Worm (Caenorhabditis elegans) whole organism, young adult: ENCODE data around the gene F54E7.9.

Source experiments
- B0261.1 ChIP-seq: sonication (generic microtip); optimal IDR thresholded peaks from 2 replicates; lab custom pipeline; 2016; ENCODE audit warnings: mild to moderate bottlenecking, missing genetic modification characterization, moderate library complexity, missing compliant biosample characterization
- F10E7.11 ChIP-seq: sonication (generic microtip); optimal IDR thresholded peaks from 2 replicates; lab custom pipeline; 2017; ENCODE audit warnings: mild to moderate bottlenecking, missing genetic modification characterization, moderate library complexity, missing compliant biosample characterization
- F22D6.2 ChIP-seq: sonication (generic microtip); optimal IDR thresholded peaks from 2 replicates; lab custom pipeline; 2016; ENCODE audit warnings: mild to moderate bottlenecking, missing genetic modification characterization, missing compliant biosample characterization
- F23B12.7 ChIP-seq: sonication (generic microtip); optimal IDR thresholded peaks from 2 replicates; lab custom pipeline; 2017; ENCODE audit warnings: missing genetic modification characterization, mild to moderate bottlenecking, missing compliant biosample characterization, antibody characterized with exemption, moderate library complexity; ENCODE audit not compliant: insufficient read depth
- F37B4.10 ChIP-seq: fragments of 200-800 bp; sonication (Bioruptor generic); IDR thresholded peaks from 2 replicates; pipeline ENCODE4 v1.3.6; 2022; ENCODE audit warnings: missing genetic modification characterization, missing compliant biosample characterization
- T07F8.4 ChIP-seq: sonication (generic microtip); optimal IDR thresholded peaks from 2 replicates; lab custom pipeline; 2016; ENCODE audit warnings: mild to moderate bottlenecking, missing genetic modification characterization, moderate library complexity, missing compliant biosample characterization
- Y67H2A.10 ChIP-seq: fragments of 200-800 bp; sonication (Bioruptor generic); conservative IDR thresholded peaks from 2 replicates; pipeline ENCODE4 v1.3.6; 2022; ENCODE audit warnings: missing genetic modification reagents, missing genetic modification characterization, missing compliant biosample characterization
- Y95B8A.8 ChIP-seq: fragments of 200-800 bp; sonication (Bioruptor generic); IDR thresholded peaks from 2 replicates; pipeline ENCODE4 v1.3.6; 2022; ENCODE audit warnings: missing genetic modification reagents, missing genetic modification characterization, missing compliant biosample characterization
- ZK185.1 ChIP-seq: sonication (generic microtip); optimal IDR thresholded peaks from 2 replicates; lab custom pipeline; 2016; ENCODE audit warnings: mild to moderate bottlenecking, missing genetic modification characterization, missing compliant biosample characterization; ENCODE audit not compliant: poor library complexity, severe bottlenecking
- akir-1 ChIP-seq: fragments of 200-800 bp; sonication (Bioruptor generic); optimal IDR thresholded peaks from 2 replicates; lab custom pipeline; 2018; ENCODE audit warnings: mild to moderate bottlenecking, missing genetic modification characterization, moderate library complexity, missing compliant biosample characterization
- ama-1 ChIP-seq, 3 experiments: fragments of 150-350 bp in 1 of 3; sonication (generic microtip) in 2 of 3; optimal IDR thresholded peaks; 2 replicates each; lab custom pipeline; 2014 to 2018; ENCODE audit warnings: missing biosample characterization in 2 of 3, missing genetic modification characterization in 2 of 3, missing genetic modification reagents in 2 of 3
- attf-5 ChIP-seq: fragments of 200-800 bp; sonication (Bioruptor generic); optimal IDR thresholded peaks from 2 replicates; lab custom pipeline; 2018; ENCODE audit warnings: mild to moderate bottlenecking, missing genetic modification characterization, missing compliant biosample characterization
- ccch-3 ChIP-seq: fragments of 200-800 bp; sonication (Bioruptor generic); optimal IDR thresholded peaks from 2 replicates; lab custom pipeline; 2018; ENCODE audit warnings: mild to moderate bottlenecking, missing genetic modification characterization, missing compliant biosample characterization
- ceh-79 ChIP-seq: sonication (generic microtip); optimal IDR thresholded peaks from 2 replicates; lab custom pipeline; 2017; ENCODE audit warnings: mild to moderate bottlenecking, missing genetic modification characterization, missing compliant biosample characterization
- ceh-91 ChIP-seq: fragments of 200-800 bp; sonication (Bioruptor generic); IDR thresholded peaks from 2 replicates; pipeline ENCODE4 v1.3.6; 2022; ENCODE audit warnings: missing genetic modification reagents, missing genetic modification characterization, missing compliant biosample characterization
- efl-1 ChIP-seq: fragments of 150-350 bp; optimal IDR thresholded peaks from 2 replicates; lab custom pipeline; 2014; ENCODE audit warnings: missing biosample characterization, missing genetic modification reagents, missing genetic modification characterization
- egrh-3 ChIP-seq: fragments of 200-800 bp; sonication (Bioruptor generic); IDR thresholded peaks from 2 replicates; pipeline ENCODE4 v1.3.6; 2022; ENCODE audit warnings: missing genetic modification reagents, missing genetic modification characterization, missing compliant biosample characterization
- ets-4 ChIP-seq: fragments of 200-800 bp; sonication (Bioruptor generic); optimal IDR thresholded peaks from 2 replicates; lab custom pipeline; 2018; ENCODE audit warnings: mild to moderate bottlenecking, missing genetic modification characterization, missing compliant biosample characterization
- fkh-3 ChIP-seq: sonication (generic microtip); optimal IDR thresholded peaks from 2 replicates; lab custom pipeline; 2016; ENCODE audit warnings: mild to moderate bottlenecking, missing genetic modification characterization, missing compliant biosample characterization
- hlh-26 ChIP-seq: fragments of 200-800 bp; sonication (Bioruptor generic); conservative IDR thresholded peaks from 2 replicates; pipeline ENCODE4 v1.3.6; 2022; ENCODE audit warnings: missing genetic modification reagents, missing genetic modification characterization, missing compliant biosample characterization
- hmg-20 ChIP-seq: fragments of 200-800 bp; sonication (Bioruptor generic); IDR thresholded peaks from 2 replicates; pipeline ENCODE4 v1.3.6; 2022; ENCODE audit warnings: missing genetic modification reagents, missing genetic modification characterization, missing compliant biosample characterization
- hrde-1 ChIP-seq: sonication (generic microtip); optimal IDR thresholded peaks from 2 replicates; lab custom pipeline; 2016; ENCODE audit warnings: missing genetic modification characterization, mild to moderate bottlenecking, missing compliant biosample characterization, moderate library complexity, missing genotype, missing genetic modification reagents, borderline replicate concordance
- let-526 ChIP-seq: fragments of 200-800 bp; sonication (Bioruptor generic); IDR thresholded peaks from 2 replicates; pipeline ENCODE4 v1.3.6; 2022; ENCODE audit warnings: missing genetic modification reagents, missing genetic modification characterization, missing compliant biosample characterization
- lin-26 ChIP-seq: fragments of 200-800 bp; sonication (Bioruptor generic); IDR thresholded peaks from 2 replicates; pipeline ENCODE4 v1.3.6; 2022; ENCODE audit warnings: missing genetic modification reagents, missing genetic modification characterization, missing compliant biosample characterization
- lin-35 ChIP-seq, 3 experiments: fragments of 150-350 bp in 2 of 3; sonication (generic microtip) in 1 of 3; optimal IDR thresholded peaks; 2 replicates each; lab custom pipeline; 2014 to 2018; ENCODE audit warnings: missing biosample characterization in 3 of 3, missing genetic modification characterization in 3 of 3, missing genetic modification reagents in 3 of 3
- lin-40 ChIP-seq: sonication (generic microtip); optimal IDR thresholded peaks from 2 replicates; lab custom pipeline; 2016; ENCODE audit warnings: missing genetic modification characterization, mild to moderate bottlenecking, missing compliant biosample characterization, missing genotype, missing genetic modification reagents
- lin-54 ChIP-seq: fragments of 200-800 bp; sonication (Bioruptor generic); optimal IDR thresholded peaks from 2 replicates; lab custom pipeline; 2018; ENCODE audit warnings: mild to moderate bottlenecking, missing genetic modification characterization, missing compliant biosample characterization
- madf-8 ChIP-seq: fragments of 200-800 bp; sonication (Bioruptor generic); conservative IDR thresholded peaks from 2 replicates; pipeline ENCODE4 v1.3.6; 2022; ENCODE audit warnings: missing genetic modification reagents, missing genetic modification characterization, missing compliant biosample characterization
- mcd-1 ChIP-seq: fragments of 200-800 bp; sonication (Bioruptor generic); IDR thresholded peaks from 2 replicates; pipeline ENCODE4 v1.3.6; 2022; ENCODE audit warnings: missing genetic modification reagents, missing genetic modification characterization, missing compliant biosample characterization
- mxl-1 ChIP-seq: sonication (generic microtip); optimal IDR thresholded peaks from 2 replicates; lab custom pipeline; 2016; ENCODE audit warnings: missing genetic modification characterization, missing compliant biosample characterization
- nfya-2 ChIP-seq: fragments of 200-800 bp; sonication (Bioruptor generic); IDR thresholded peaks from 2 replicates; pipeline ENCODE4 v1.3.6; 2022; ENCODE audit warnings: missing genetic modification reagents, missing genetic modification characterization, missing compliant biosample characterization
- nhr-179 ChIP-seq: sonication (generic microtip); optimal IDR thresholded peaks from 2 replicates; lab custom pipeline; 2016; ENCODE audit warnings: mild to moderate bottlenecking, missing genetic modification characterization, missing compliant biosample characterization
- nhr-80 ChIP-seq: sonication (generic microtip); optimal IDR thresholded peaks from 2 replicates; lab custom pipeline; 2016; ENCODE audit warnings: missing genetic modification characterization, missing compliant biosample characterization
- nhr-90 ChIP-seq: sonication (generic microtip); optimal IDR thresholded peaks from 2 replicates; lab custom pipeline; 2016; ENCODE audit warnings: missing genotype, mild to moderate bottlenecking, missing genetic modification characterization, missing compliant biosample characterization
- rcor-1 ChIP-seq: fragments of 200-800 bp; sonication (Bioruptor generic); IDR thresholded peaks from 2 replicates; pipeline ENCODE4 v1.3.6; 2022; ENCODE audit warnings: missing genetic modification reagents, missing genetic modification characterization, missing compliant biosample characterization
- snpc-1.1 ChIP-seq: sonication (generic microtip); optimal IDR thresholded peaks from 2 replicates; lab custom pipeline; 2017; ENCODE audit warnings: missing genetic modification characterization, mild to moderate bottlenecking, missing compliant biosample characterization, antibody characterized with exemption, moderate library complexity, missing genotype, missing genetic modification reagents; ENCODE audit not compliant: insufficient read depth
- snpc-1.3 ChIP-seq: sonication (generic microtip); optimal IDR thresholded peaks from 2 replicates; lab custom pipeline; 2017; ENCODE audit warnings: missing genetic modification characterization, mild to moderate bottlenecking, missing compliant biosample characterization, antibody characterized with exemption, moderate library complexity, missing genotype, missing genetic modification reagents; ENCODE audit not compliant: insufficient read depth
- tbp1 ChIP-seq: fragments of 200-800 bp; sonication (Bioruptor generic); optimal IDR thresholded peaks from 2 replicates; lab custom pipeline; 2018; ENCODE audit warnings: mild to moderate bottlenecking, missing genetic modification characterization, missing compliant biosample characterization
- tbx-9 ChIP-seq: sonication (generic microtip); optimal IDR thresholded peaks from 2 replicates; lab custom pipeline; 2016; ENCODE audit warnings: borderline replicate concordance, missing genetic modification characterization, inconsistent platforms, missing compliant biosample characterization
- tlf-1 ChIP-seq: fragments of 200-800 bp; sonication (Bioruptor generic); optimal IDR thresholded peaks from 2 replicates; lab custom pipeline; 2018; ENCODE audit warnings: mild to moderate bottlenecking, missing genetic modification characterization, missing compliant biosample characterization
- xnd-1 ChIP-seq: sonication (generic microtip); optimal IDR thresholded peaks from 2 replicates; lab custom pipeline; 2016; ENCODE audit warnings: missing genotype, missing genetic modification reagents, missing genetic modification characterization, missing compliant biosample characterization
- zfh-2 ChIP-seq: fragments of 200-800 bp; sonication (Bioruptor generic); conservative IDR thresholded peaks from 2 replicates; pipeline ENCODE4 v1.3.6; 2022; ENCODE audit warnings: missing genetic modification reagents, missing genetic modification characterization, missing compliant biosample characterization
- zim-3 ChIP-seq: sonication (generic microtip); optimal IDR thresholded peaks from 2 replicates; lab custom pipeline; 2017; ENCODE audit warnings: mild to moderate bottlenecking, missing genetic modification characterization, moderate library complexity, missing compliant biosample characterization
- ztf-18 ChIP-seq: sonication (generic microtip); optimal IDR thresholded peaks from 2 replicates; lab custom pipeline; 2016; ENCODE audit warnings: missing genotype, mild to moderate bottlenecking, missing genetic modification characterization, missing compliant biosample characterization
- ztf-22 ChIP-seq: fragments of 200-800 bp; sonication (Bioruptor generic); optimal IDR thresholded peaks from 2 replicates; lab custom pipeline; 2018; ENCODE audit warnings: mild to moderate bottlenecking, missing genetic modification characterization, moderate library complexity, missing compliant biosample characterization
- ztf-25 ChIP-seq: fragments of 200-800 bp; sonication (Bioruptor generic); IDR thresholded peaks from 2 replicates; pipeline ENCODE4 v1.3.6; 2022; ENCODE audit warnings: missing genetic modification reagents, missing genetic modification characterization, missing compliant biosample characterization
- ztf-26 ChIP-seq: sonication (generic microtip); optimal IDR thresholded peaks from 2 replicates; lab custom pipeline; 2017; ENCODE audit warnings: missing genetic modification characterization, missing compliant biosample characterization
- ztf-3 ChIP-seq: fragments of 200-800 bp; sonication (Bioruptor generic); optimal IDR thresholded peaks from 2 replicates; lab custom pipeline; 2018; ENCODE audit warnings: mild to moderate bottlenecking, missing genetic modification characterization, missing compliant biosample characterization

Gene F54E7.9

ce11 chrIII:5678935-5679334 is 1.2 kb upstream of the F54E7.9 start, which contains the start of the genes ska-3 and rps-12 (continued):
- TF ChIP-seq tlf-1 (GFP tag; lab: Kevin White, UChicago) (peak; percentile 96), ceh-79 (tag; lab: Kevin White, UChicago) (no peak), lin-35 (GFP tag; optimal IDR thresholded peaks at IDR 0.05; lab: Kevin White, UChicago) (peak; percentile 48 to 99 (median 88)), Y95B8A.8 (GFP tag; lab: Robert Waterston, UW) (peak; percentile 83), Y67H2A.10 (GFP tag; lab: Robert Waterston, UW) (peak; percentile 82), nhr-80 (tag; lab: Kevin White, UChicago) (peak; percentile 83), ztf-3 (GFP tag; lab: Kevin White, UChicago) (peak; percentile 22), rcor-1 (GFP tag; lab: Robert Waterston, UW) (peak; percentile 96), F23B12.7 (tag; lab: Kevin White, UChicago) (peak; percentile 98), F10E7.11 (tag; lab: Kevin White, UChicago) (no peak), attf-5 (GFP tag; lab: Kevin White, UChicago) (peak; percentile 99), egrh-3 (peak; percentile 42; the same call in 1 of the 2 replicates), ama-1 (optimal IDR thresholded peaks at IDR 0.05; lab: Kevin White, UChicago) (peak; percentile 7), ama-1 (GFP tag; optimal IDR thresholded peaks at IDR 0.05; lab: Kevin White, UChicago) (no peak), lin-40 (tag; lab: Kevin White, UChicago) (peak; percentile 97), hrde-1 (tag; lab: Kevin White, UChicago) (peak; percentile 57), efl-1 (GFP tag; lab: Kevin White, UChicago) (peak; percentile 93), ztf-18 (tag; lab: Kevin White, UChicago) (peak; percentile 79), ZK185.1 (peak; percentile 97), hmg-20 (GFP tag; lab: Robert Waterston, UW) (peak; percentile 82), tbx-9 (tag; lab: Kevin White, UChicago) (no peak), nfya-2 (no peak), ztf-26 (tag; lab: Kevin White, UChicago) (peak; percentile 95), mcd-1 (GFP tag; lab: Robert Waterston, UW) (peak; percentile 100), let-526 (GFP tag; lab: Robert Waterston, UW) (peak; percentile 96), akir-1 (no peak), ztf-25 (GFP tag; lab: Robert Waterston, UW) (no peak), F22D6.2 (peak; percentile 69), ceh-91 (GFP tag; lab: Robert Waterston, UW) (peak; percentile 87), nhr-179 (tag; lab: Kevin White, UChicago) (no peak), F37B4.10 (GFP tag; lab: Robert Waterston, UW) (no peak), fkh-3 (tag; lab: Kevin White, UChicago) (no peak), lin-26 (GFP tag; lab: Robert Waterston, UW) (no peak; the same call in 1 of the 2 replicates), ets-4 (GFP tag; lab: Kevin White, UChicago) (no peak), mxl-1 (tag; lab: Kevin White, UChicago) (no peak), snpc-1.1 (peak; percentile 78), zfh-2 (GFP tag; lab: Robert Waterston, UW) (no peak), B0261.1 (tag; lab: Kevin White, UChicago) (peak; percentile 16), madf-8 (peak; percentile 77), ztf-22 (peak; percentile 47), T07F8.4 (tag; lab: Kevin White, UChicago) (no peak), hlh-26 (GFP tag; lab: Robert Waterston, UW) (no peak), tbp1 (GFP tag; lab: Kevin White, UChicago) (peak; percentile 78), zim-3 (tag; lab: Kevin White, UChicago) (peak; percentile 36), snpc-1.3 (tag; lab: Kevin White, UChicago) (peak; percentile 88), nhr-90 (peak; percentile 26), ccch-3 (no peak), lin-54 (GFP tag; lab: Kevin White, UChicago) (peak; percentile 98), xnd-1 (tag; lab: Kevin White, UChicago) (peak; percentile 73)
